Worm (Caenorhabditis elegans): ENCODE measurements around the gene npr-16.

Gene npr-16

ce11 chrX:3576239-3576638 lies 57.6 kb downstream of the npr-16 start, which contains the start of gene ckc-1 (continued):
- TF ChIP-seq hlh-17 (GFP tag; optimal IDR thresholded peaks at IDR 0.05; ENCODE audit: borderline replicate concordance) (no peak), isw-1 (GFP tag; IDR thresholded peaks at IDR 0.05) (no peak), aly-2 (tag; optimal IDR thresholded peaks at IDR 0.05) (no peak), efl-3 (GFP tag; optimal IDR thresholded peaks at IDR 0.05) (no peak), nhr-84 (tag; optimal IDR thresholded peaks at IDR 0.05) (no peak), swsn-7 (tag; optimal IDR thresholded peaks at IDR 0.05) (no peak), fos-1 (tag; optimal IDR thresholded peaks at IDR 0.05) (no peak), hlh-4 (tag; optimal IDR thresholded peaks at IDR 0.05) (no peak), mef-2 (tag; optimal IDR thresholded peaks at IDR 0.05) (no peak), ama-1 (optimal IDR thresholded peaks at IDR 0.05) (no peak), ceh-90 (tag; optimal IDR thresholded peaks at IDR 0.05) (no peak), jun-1 (tag; optimal IDR thresholded peaks at IDR 0.05) (no peak), nhr-12 (tag; optimal IDR thresholded peaks at IDR 0.05) (no peak)

All from whole organism, L1 larva.